Fruit fly (Drosophila melanogaster): Measurements from ENCODE around the gene kto.

kto gene

DNA sequence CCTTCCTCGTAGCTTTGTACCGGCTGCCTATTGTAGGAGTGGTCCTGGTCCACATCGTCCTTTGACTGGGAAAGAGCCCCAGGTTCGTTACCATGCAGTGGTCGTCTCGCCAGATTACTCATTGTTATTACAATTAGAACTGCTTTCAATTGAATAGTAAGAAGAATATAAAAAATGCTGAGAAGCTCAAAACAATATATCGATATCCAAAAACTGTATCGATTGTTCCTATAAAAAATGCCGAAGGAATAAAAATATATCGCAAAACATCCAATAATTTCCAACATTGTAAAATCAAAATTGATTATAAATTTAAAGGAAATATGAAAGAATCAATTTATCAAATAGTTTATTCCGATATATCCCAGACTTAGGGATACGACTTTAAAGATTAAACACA is 31.5 kb upstream of the kto start, which contains the start of the genes TORIP and Ccdc58 (continued):
- TF ChIP-seq CG17328 (GFP tag; IDR thresholded peaks at IDR 0.05), result no peak
- TF ChIP-seq CG32767 (GFP tag; IDR thresholded peaks at IDR 0.05), result no peak
- peak; percentile 86 for TF ChIP-seq CG13287 (GFP tag; IDR thresholded peaks at IDR 0.05; ENCODE audit: partially characterized antibody)
- no peak for TF ChIP-seq CG4282 (GFP tag; optimal IDR thresholded peaks at IDR 0.05)
- TF ChIP-seq CG11456 (GFP tag; IDR thresholded peaks at IDR 0.05), result no peak
- TF ChIP-seq CG8359 (GFP tag; optimal IDR thresholded peaks at IDR 0.05; ENCODE audit: borderline replicate concordance), result no peak
- TF ChIP-seq lilli (GFP tag; optimal IDR thresholded peaks at IDR 0.05), result no peak
- no peak for TF ChIP-seq so (GFP tag; IDR thresholded peaks at IDR 0.05)
- TF ChIP-seq Dip2 (GFP tag; IDR thresholded peaks at IDR 0.05), result no peak
- TF ChIP-seq CG14965 (GFP tag; optimal IDR thresholded peaks at IDR 0.05; ENCODE audit: borderline replicate concordance), result no peak
- TF ChIP-seq usp (GFP tag; optimal IDR thresholded peaks at IDR 0.05), result no peak
- no peak for TF ChIP-seq schlank (tag; optimal IDR thresholded peaks at IDR 0.05)
- peak; percentile 82 for TF ChIP-seq Scr (GFP tag; IDR thresholded peaks at IDR 0.05; ENCODE audit: partially characterized antibody)
- TF ChIP-seq dmrt11E (tag; optimal IDR thresholded peaks at IDR 0.05), result no peak
- no peak for TF ChIP-seq CG12744 (GFP tag; optimal IDR thresholded peaks at IDR 0.05)
- no peak for TF ChIP-seq gfzf (GFP tag; optimal IDR thresholded peaks at IDR 0.05)
- TF ChIP-seq CG17568 (GFP tag; optimal IDR thresholded peaks at IDR 0.05), result no peak
- peak; percentile 27 for TF ChIP-seq MESR4 (GFP tag; optimal IDR thresholded peaks at IDR 0.05)
- no peak for TF ChIP-seq CG6813 (GFP tag; optimal IDR thresholded peaks at IDR 0.05)
- peak; percentile 67 for TF ChIP-seq CG14860 (GFP tag; IDR thresholded peaks at IDR 0.05; ENCODE audit: partially characterized antibody)
- TF ChIP-seq inv (GFP tag; IDR thresholded peaks at IDR 0.05; ENCODE audit: partially characterized antibody), result peak; percentile 72
- no peak for TF ChIP-seq dati (GFP tag; IDR thresholded peaks at IDR 0.05)
- TF ChIP-seq CG4707 (GFP tag; optimal IDR thresholded peaks at IDR 0.05), result no peak
- no peak for TF ChIP-seq Dfd (GFP tag; optimal IDR thresholded peaks at IDR 0.05)
- peak; percentile 55 for TF ChIP-seq stwl (tag; optimal IDR thresholded peaks at IDR 0.05)
- no peak for TF ChIP-seq Fer1 (GFP tag; optimal IDR thresholded peaks at IDR 0.05)
- TF ChIP-seq Fer3 (tag; optimal IDR thresholded peaks at IDR 0.05), result no peak
- TF ChIP-seq CG1024 (GFP tag; IDR thresholded peaks at IDR 0.05), result no peak
- no peak for TF ChIP-seq CG8281 (tag; optimal IDR thresholded peaks at IDR 0.05)
- no peak for TF ChIP-seq Hand (GFP tag; optimal IDR thresholded peaks at IDR 0.05)
- no peak for TF ChIP-seq CG15479 (GFP tag; optimal IDR thresholded peaks at IDR 0.05)
- TF ChIP-seq CG12659 (GFP tag; optimal IDR thresholded peaks at IDR 0.05), result no peak
- TF ChIP-seq CHES-1-like (GFP tag; optimal IDR thresholded peaks at IDR 0.05), result no peak
- TF ChIP-seq Asciz (GFP tag; optimal IDR thresholded peaks at IDR 0.05), result no peak
- no peak for TF ChIP-seq CG6854 (GFP tag; optimal IDR thresholded peaks at IDR 0.05)
- TF ChIP-seq NFAT (GFP tag; IDR thresholded peaks at IDR 0.05), result no peak

DNA sequence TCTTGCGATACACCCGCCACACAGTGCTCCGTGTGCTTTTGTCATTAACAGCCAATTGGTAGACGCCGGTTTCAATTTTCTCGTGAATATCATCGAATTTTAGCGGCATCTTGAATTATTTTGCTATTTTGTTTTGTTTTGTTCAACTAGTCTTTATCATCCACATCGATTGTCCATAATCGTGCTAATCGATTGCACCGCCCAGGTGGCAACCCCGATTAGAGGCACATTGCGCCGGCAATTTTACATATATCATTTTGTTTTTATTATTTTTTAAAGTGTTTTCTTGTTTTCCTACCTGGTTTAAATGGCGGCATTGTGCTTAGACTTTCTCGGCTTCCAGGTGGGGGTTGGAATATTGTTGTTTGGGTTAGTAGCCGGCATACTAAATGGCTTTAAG is 30.5 kb upstream of the kto start, which contains the start of gene CG34116:
Gene CG34116 (minus strand): TSS at position 142 of the 400 bp plus-strand sequence.
- TF ChIP-seq CG6689 (GFP tag; IDR thresholded peaks at IDR 0.05) (no peak), CG11504 (tag; optimal IDR thresholded peaks at IDR 0.05) (no peak), nerfin-1 (tag; optimal IDR thresholded peaks at IDR 0.05) (no peak), zf30C (GFP tag; optimal IDR thresholded peaks at IDR 0.05) (no peak), CG7372 (GFP tag; IDR thresholded peaks at IDR 0.05) (no peak), CG14667 (GFP tag; IDR thresholded peaks at IDR 0.05) (no peak), br (optimal IDR thresholded peaks at IDR 0.05) (no peak), vnd (GFP tag; IDR thresholded peaks at IDR 0.05; ENCODE audit: partially characterized antibody) (peak; percentile 49; the same call in 2 of the 3 replicates), sd (tag; optimal IDR thresholded peaks at IDR 0.05) (no peak), Ravus (GFP tag; IDR thresholded peaks at IDR 0.05) (no peak), CG13775 (GFP tag; optimal IDR thresholded peaks at IDR 0.05) (no peak), onecut (GFP tag; IDR thresholded peaks at IDR 0.05) (no peak), Blimp-1 (GFP tag; optimal IDR thresholded peaks at IDR 0.05) (no peak), hb (GFP tag; IDR thresholded peaks at IDR 0.05; ENCODE audit: partially characterized antibody) (peak; percentile 57; the same call in 1 of the 3 replicates), CG14441 (GFP tag; IDR thresholded peaks at IDR 0.05) (no peak), Med (GFP tag) (no peak), CG17568 (GFP tag; optimal IDR thresholded peaks at IDR 0.05) (no peak), Dek (tag; optimal IDR thresholded peaks at IDR 0.05) (no peak)

All from whole organism, embryonic.